Worm (Caenorhabditis elegans): ENCODE results near the gene F21H7.12.

- TF ChIP-seq him-1 (tag; optimal IDR thresholded peaks at IDR 0.05) (no peak), W03F9.2 (tag; optimal IDR thresholded peaks at IDR 0.05) (no peak), dao-5 (tag; optimal IDR thresholded peaks at IDR 0.05) (no peak)
Measured at ce11 chrV:16194639-16195038, 35.3 kb upstream of the F21H7.12 start, which contains the start of gene rabr-4.

Data from whole organism, L4/young adult.